Worm (Caenorhabditis elegans) whole organism, L3 larva: ENCODE results near the gene syd-2.

Experiments
- ZK546.5 ChIP-seq: sonication (generic microtip); optimal IDR thresholded peaks from 2 replicates; lab custom pipeline; 2017; ENCODE audit warnings: missing biosample characterization, missing genetic modification characterization
- ceh-82 ChIP-seq: fragments of 150-350 bp; optimal IDR thresholded peaks from 2 replicates; lab custom pipeline; 2014; ENCODE audit warnings: missing biosample characterization, missing genetic modification characterization
- ceh-9 ChIP-seq: sonication (generic microtip); optimal IDR thresholded peaks from 2 replicates; lab custom pipeline; 2018; ENCODE audit warnings: missing biosample characterization, missing genetic modification characterization
- daf-12 ChIP-seq: fragments of 150-350 bp; optimal IDR thresholded peaks from 2 replicates; lab custom pipeline; 2014; ENCODE audit warnings: missing biosample characterization, missing genetic modification reagents, missing genetic modification characterization
- elt-2 ChIP-seq: sonication (generic microtip); optimal IDR thresholded peaks from 2 replicates; lab custom pipeline; 2016; ENCODE audit warnings: missing genetic modification reagents, mild to moderate bottlenecking, missing genetic modification characterization, missing compliant biosample characterization
- fkh-2 ChIP-seq: fragments of 150-350 bp; optimal IDR thresholded peaks from 2 replicates; lab custom pipeline; 2014; ENCODE audit warnings: missing biosample characterization, missing genetic modification reagents, missing genetic modification characterization
- jun-1 ChIP-seq: fragments of 150-350 bp; optimal IDR thresholded peaks from 2 replicates; lab custom pipeline; 2014; ENCODE audit warnings: missing biosample characterization, missing genetic modification reagents, missing genetic modification characterization
- lsy-12 ChIP-seq: sonication (generic microtip); optimal IDR thresholded peaks from 2 replicates; lab custom pipeline; 2016; ENCODE audit warnings: mild to moderate bottlenecking, missing genetic modification characterization, missing compliant biosample characterization
- mml-1 ChIP-seq: fragments of 150-350 bp; sonication (generic microtip); optimal IDR thresholded peaks from 3 replicates; lab custom pipeline; 2014; ENCODE audit warnings: missing biosample characterization, missing genetic modification characterization
- nhr-11 ChIP-seq: fragments of 150-350 bp; optimal IDR thresholded peaks from 2 replicates; lab custom pipeline; 2014; ENCODE audit warnings: missing biosample characterization, missing genetic modification characterization
- pha-4 ChIP-seq: fragments of 150-350 bp; optimal IDR thresholded peaks from 2 replicates; lab custom pipeline; 2014; ENCODE audit warnings: missing biosample characterization, missing genetic modification reagents, missing genetic modification characterization
- skn-1 ChIP-seq: fragments of 150-350 bp; optimal IDR thresholded peaks from 2 replicates; lab custom pipeline; 2014; ENCODE audit warnings: missing biosample characterization, missing genetic modification characterization
- unc-39 ChIP-seq: sonication (generic microtip); optimal IDR thresholded peaks from 4 replicates; lab custom pipeline; 2017; ENCODE audit warnings: missing biosample characterization, missing genetic modification characterization
- ztf-11 ChIP-seq: fragments of 150-350 bp; optimal IDR thresholded peaks from 2 replicates; lab custom pipeline; 2014; ENCODE audit warnings: missing biosample characterization, missing genetic modification characterization

DNA sequence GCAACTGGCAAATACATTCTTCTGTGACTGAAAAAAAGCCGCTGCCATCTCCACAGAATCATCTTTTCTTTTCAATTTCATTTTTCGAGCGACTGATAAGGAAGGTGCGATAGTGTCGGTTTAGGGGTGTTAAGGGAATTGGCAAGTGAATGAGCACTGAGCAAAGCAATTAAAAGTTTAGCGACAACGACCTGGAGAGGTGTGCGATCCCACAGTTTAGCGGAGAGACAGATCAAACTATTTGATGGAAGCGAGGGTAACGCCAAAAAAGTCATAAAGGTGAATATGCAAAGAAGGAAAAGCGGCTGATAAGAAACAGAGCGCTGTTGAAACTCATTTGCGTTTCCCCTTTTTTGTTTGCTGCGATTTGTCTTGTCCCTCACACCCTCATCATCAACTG, 26.0 kb downstream of the syd-2 start, which contains the start of the genes F14F3.5 and slcf-1:
- TF ChIP-seq jun-1: no peak
- TF ChIP-seq daf-12 (tag; lab: Kevin White, UChicago): no peak
- TF ChIP-seq fkh-2 (tag; lab: Kevin White, UChicago): no peak
- no peak for TF ChIP-seq ceh-82 (tag; lab: Kevin White, UChicago)
- no peak for TF ChIP-seq pha-4
- TF ChIP-seq ceh-9 (tag; lab: Kevin White, UChicago): no peak
- no peak for TF ChIP-seq nhr-11 (tag; lab: Kevin White, UChicago)
- TF ChIP-seq lsy-12: no peak
- no peak for TF ChIP-seq ztf-11 (tag; lab: Kevin White, UChicago)
- no peak for TF ChIP-seq ZK546.5 (tag; lab: Kevin White, UChicago)
- TF ChIP-seq skn-1 (tag; lab: Kevin White, UChicago): no peak
- no peak for TF ChIP-seq unc-39 (tag; lab: Kevin White, UChicago)
- TF ChIP-seq mml-1 (tag; lab: Kevin White, UChicago): no peak
- peak; percentile 83 for TF ChIP-seq elt-2 (tag; lab: Kevin White, UChicago)
